Worm (Caenorhabditis elegans) whole organism, late embryonic: Measurements from ENCODE around the gene fbxa-138.

Experiments used
- K09A11.1 ChIP-seq: sonication (generic microtip); optimal IDR thresholded peaks from 2 replicates; lab custom pipeline; 2017; ENCODE audit warnings: antibody characterized with exemption, mild to moderate bottlenecking, missing genetic modification characterization, missing compliant biosample characterization; ENCODE audit not compliant: insufficient read depth
- Y22D7AL.16 ChIP-seq: sonication (generic microtip); optimal IDR thresholded peaks from 2 replicates; lab custom pipeline; 2016; ENCODE audit warnings: missing genetic modification characterization, missing compliant biosample characterization
- ahr-1 ChIP-seq: sonication (generic microtip); optimal IDR thresholded peaks from 2 replicates; lab custom pipeline; 2016; ENCODE audit warnings: missing genetic modification characterization, missing compliant biosample characterization
- ceh-14 ChIP-seq: sonication (generic microtip); optimal IDR thresholded peaks from 2 replicates; lab custom pipeline; 2016; ENCODE audit warnings: missing genotype, missing genetic modification characterization, missing compliant biosample characterization
- ceh-18 ChIP-seq: sonication (generic microtip); optimal IDR thresholded peaks from 2 replicates; lab custom pipeline; 2016; ENCODE audit warnings: missing genetic modification characterization, missing compliant biosample characterization
- ceh-19 ChIP-seq: fragments of 200-800 bp; sonication (Bioruptor generic); optimal IDR thresholded peaks from 2 replicates; lab custom pipeline; 2018; ENCODE audit warnings: mild to moderate bottlenecking, missing genetic modification characterization, missing compliant biosample characterization
- ceh-24 ChIP-seq: sonication (generic microtip); optimal IDR thresholded peaks from 2 replicates; lab custom pipeline; 2016; ENCODE audit warnings: mild to moderate bottlenecking, missing genetic modification characterization, missing compliant biosample characterization
- ceh-31 ChIP-seq: sonication (generic microtip); optimal IDR thresholded peaks from 2 replicates; lab custom pipeline; 2016; ENCODE audit warnings: missing genetic modification characterization, missing compliant biosample characterization
- ceh-34 ChIP-seq: sonication (generic microtip); optimal IDR thresholded peaks from 2 replicates; lab custom pipeline; 2016; ENCODE audit warnings: mild to moderate bottlenecking, missing genetic modification characterization, missing compliant biosample characterization
- ceh-48 ChIP-seq: sonication (generic microtip); optimal IDR thresholded peaks from 2 replicates; lab custom pipeline; 2016; ENCODE audit warnings: missing genetic modification characterization, inconsistent platforms, missing compliant biosample characterization
- ceh-6 ChIP-seq: fragments of 200-800 bp; sonication (Bioruptor generic); optimal IDR thresholded peaks from 2 replicates; lab custom pipeline; 2018; ENCODE audit warnings: mild to moderate bottlenecking, missing genetic modification characterization, missing compliant biosample characterization
- ceh-9 ChIP-seq: sonication (generic microtip); optimal IDR thresholded peaks from 2 replicates; lab custom pipeline; 2016; ENCODE audit warnings: mild to moderate bottlenecking, missing genetic modification characterization, inconsistent platforms, missing compliant biosample characterization
- che-1 ChIP-seq: sonication (generic microtip); optimal IDR thresholded peaks from 2 replicates; lab custom pipeline; 2016; ENCODE audit warnings: mild to moderate bottlenecking, missing genetic modification characterization, missing compliant biosample characterization
- dve-1 ChIP-seq: sonication (generic microtip); optimal IDR thresholded peaks from 2 replicates; lab custom pipeline; 2017; ENCODE audit warnings: antibody characterized with exemption, mild to moderate bottlenecking, missing genetic modification characterization, missing compliant biosample characterization
- elt-2 ChIP-seq: sonication (generic microtip); optimal IDR thresholded peaks from 2 replicates; lab custom pipeline; 2016; ENCODE audit warnings: missing genetic modification reagents, missing genetic modification characterization, missing compliant biosample characterization
- eyg-1 ChIP-seq: sonication (generic microtip); optimal IDR thresholded peaks from 2 replicates; lab custom pipeline; 2016; ENCODE audit warnings: missing genotype, missing genetic modification characterization, missing compliant biosample characterization
- fax-1 ChIP-seq: sonication (generic microtip); optimal IDR thresholded peaks from 2 replicates; lab custom pipeline; 2016; ENCODE audit warnings: missing genotype, missing genetic modification characterization, missing compliant biosample characterization
- fkh-10 ChIP-seq: fragments of 150-350 bp; optimal IDR thresholded peaks from 2 replicates; lab custom pipeline; 2014; ENCODE audit warnings: missing biosample characterization, missing genetic modification reagents, missing genetic modification characterization
- fkh-6 ChIP-seq: sonication (generic microtip); optimal IDR thresholded peaks from 2 replicates; lab custom pipeline; 2016; ENCODE audit warnings: missing genetic modification characterization, missing compliant biosample characterization
- hlh-13 ChIP-seq: fragments of 200-800 bp; sonication (Bioruptor generic); optimal IDR thresholded peaks from 2 replicates; lab custom pipeline; 2018; ENCODE audit warnings: mild to moderate bottlenecking, missing genetic modification characterization, missing compliant biosample characterization
- hlh-30 ChIP-seq: sonication (generic microtip); optimal IDR thresholded peaks from 2 replicates; lab custom pipeline; 2017; ENCODE audit warnings: antibody characterized with exemption, missing genetic modification characterization, missing compliant biosample characterization; ENCODE audit not compliant: insufficient read depth
- hlh-6 ChIP-seq: sonication (generic microtip); optimal IDR thresholded peaks from 2 replicates; lab custom pipeline; 2016; ENCODE audit warnings: missing genotype, missing genetic modification characterization, missing compliant biosample characterization
- hlh-8 ChIP-seq: sonication (generic microtip); optimal IDR thresholded peaks from 2 replicates; lab custom pipeline; 2016; ENCODE audit warnings: missing genotype, missing genetic modification characterization, missing compliant biosample characterization
- lim-6 ChIP-seq: sonication (generic microtip); optimal IDR thresholded peaks from 2 replicates; lab custom pipeline; 2016; ENCODE audit warnings: missing genetic modification characterization, missing compliant biosample characterization
- lin-11 ChIP-seq: fragments of 200-800 bp; sonication (Bioruptor generic); optimal IDR thresholded peaks from 2 replicates; lab custom pipeline; 2018; ENCODE audit warnings: mild to moderate bottlenecking, missing genetic modification characterization, missing compliant biosample characterization
- mec-3 ChIP-seq: sonication (generic microtip); optimal IDR thresholded peaks from 2 replicates; lab custom pipeline; 2016; ENCODE audit warnings: borderline replicate concordance, missing genetic modification characterization, missing compliant biosample characterization
- nfya-1 ChIP-seq: sonication (generic microtip); optimal IDR thresholded peaks from 2 replicates; lab custom pipeline; 2017; ENCODE audit warnings: missing genetic modification characterization, mild to moderate bottlenecking, missing compliant biosample characterization, antibody characterized with exemption, moderate library complexity
- nhr-11 ChIP-seq: fragments of 150-350 bp; optimal IDR thresholded peaks from 2 replicates; lab custom pipeline; 2014; ENCODE audit warnings: missing biosample characterization, missing genetic modification characterization
- nhr-232 ChIP-seq: sonication (generic microtip); optimal IDR thresholded peaks from 2 replicates; lab custom pipeline; 2016; ENCODE audit warnings: missing genetic modification characterization, missing compliant biosample characterization
- odd-2 ChIP-seq: sonication (generic microtip); optimal IDR thresholded peaks from 2 replicates; lab custom pipeline; 2017; ENCODE audit warnings: antibody characterized with exemption, mild to moderate bottlenecking, missing genetic modification characterization, missing compliant biosample characterization
- pat-9 ChIP-seq: fragments of 200-800 bp; sonication (Bioruptor generic); optimal IDR thresholded peaks from 2 replicates; lab custom pipeline; 2018; ENCODE audit warnings: mild to moderate bottlenecking, missing genetic modification characterization, moderate library complexity, missing compliant biosample characterization
- pqm-1 ChIP-seq: sonication (generic microtip); optimal IDR thresholded peaks from 2 replicates; lab custom pipeline; 2016; ENCODE audit warnings: missing genetic modification characterization, missing compliant biosample characterization
- pros-1 ChIP-seq: fragments of 150-350 bp; optimal IDR thresholded peaks from 2 replicates; lab custom pipeline; 2014; ENCODE audit warnings: missing biosample characterization, missing genetic modification reagents, missing genetic modification characterization
- ref-2 ChIP-seq: sonication (generic microtip); optimal IDR thresholded peaks from 2 replicates; lab custom pipeline; 2016; ENCODE audit warnings: missing genetic modification characterization, missing compliant biosample characterization
- rnt-1 ChIP-seq: sonication (generic microtip); optimal IDR thresholded peaks from 2 replicates; lab custom pipeline; 2016; ENCODE audit warnings: missing genetic modification characterization, missing compliant biosample characterization
- sdc-2 ChIP-seq: sonication (generic microtip); optimal IDR thresholded peaks from 2 replicates; lab custom pipeline; 2016; ENCODE audit warnings: missing genotype, missing genetic modification characterization, missing compliant biosample characterization
- sox-4 ChIP-seq: sonication (generic microtip); optimal IDR thresholded peaks from 2 replicates; lab custom pipeline; 2017; ENCODE audit warnings: mild to moderate bottlenecking, missing genetic modification characterization, inconsistent platforms, missing compliant biosample characterization
- tbx-2 ChIP-seq: sonication (generic microtip); optimal IDR thresholded peaks from 2 replicates; lab custom pipeline; 2016; ENCODE audit warnings: missing genetic modification characterization, missing compliant biosample characterization
- tbx-7 ChIP-seq: sonication (generic microtip); optimal IDR thresholded peaks from 2 replicates; lab custom pipeline; 2016; ENCODE audit warnings: missing genotype, missing genetic modification characterization, missing compliant biosample characterization
- unc-3 ChIP-seq, 2 experiments: fragments of 200-800 bp in 1 of 2; sonication (Bioruptor generic) in 1 of 2; sonication (generic microtip) in 1 of 2; conservative IDR thresholded peaks in 1 of 2; optimal IDR thresholded peaks in 1 of 2; 2 replicates each; pipeline versions ENCODE4 v1.3.6 to Lab custom; 2016 to 2022; ENCODE audit warnings: missing compliant biosample characterization in 2 of 2, missing genetic modification characterization in 2 of 2, missing genetic modification reagents in 1 of 2
- unc-42 ChIP-seq: sonication (generic microtip); optimal IDR thresholded peaks from 2 replicates; lab custom pipeline; 2016; ENCODE audit warnings: missing genotype, missing genetic modification characterization, missing compliant biosample characterization
- unc-55 ChIP-seq: sonication (generic microtip); optimal IDR thresholded peaks from 2 replicates; lab custom pipeline; 2017; ENCODE audit warnings: missing biosample characterization, missing genetic modification reagents, missing genetic modification characterization
- ztf-16 ChIP-seq: sonication (generic microtip); optimal IDR thresholded peaks from 2 replicates; lab custom pipeline; 2017; ENCODE audit warnings: missing genetic modification characterization, missing compliant biosample characterization

The fbxa-138 gene

ce11 chrIII:1409139-1409538 lies 25.1 kb upstream of the fbxa-138 start, which contains the start of gene Y82E9BR.22:
Y82E9BR.22 (minus strand) TSS chrIII:1409239.
- TF ChIP-seq ceh-48 (tag; lab: Kevin White, UChicago) (no peak), ztf-16 (tag; lab: Kevin White, UChicago) (no peak), odd-2 (tag; lab: Kevin White, UChicago) (no peak), ceh-18 (tag; lab: Kevin White, UChicago) (no peak), K09A11.1 (tag; lab: Kevin White, UChicago) (no peak), mec-3 (tag; lab: Kevin White, UChicago) (no peak), hlh-8 (tag; lab: Kevin White, UChicago) (no peak), hlh-30 (tag; lab: Kevin White, UChicago) (no peak), ceh-24 (tag; lab: Kevin White, UChicago) (no peak), nfya-1 (tag; lab: Kevin White, UChicago) (no peak), nhr-232 (tag; lab: Kevin White, UChicago) (no peak), elt-2 (tag; lab: Kevin White, UChicago) (no peak), fax-1 (tag; lab: Kevin White, UChicago) (no peak), Y22D7AL.16 (tag; lab: Kevin White, UChicago) (no peak), unc-55 (GFP tag; lab: Kevin White, UChicago) (no peak), tbx-2 (tag; lab: Kevin White, UChicago) (no peak), ceh-34 (tag; lab: Kevin White, UChicago) (no peak), rnt-1 (tag; lab: Kevin White, UChicago) (no peak), ceh-9 (tag; lab: Kevin White, UChicago) (no peak), pat-9 (tag; lab: Kevin White, UChicago) (no peak)

ce11 chrIII:1403108-1403507 lies 19.1 kb upstream of the fbxa-138 start, which contains the start of gene pals-18:
pals-18 (plus strand) TSS chrIII:1403408.
- TF ChIP-seq sdc-2 (tag; lab: Kevin White, UChicago) = no peak

ce11 chrIII:1401497-1401990 lies 17.5 kb upstream of the fbxa-138 start, which contains the start of gene pals-19:
pals-19 (plus strand) TSS chrIII:1401940.
- no peak for TF ChIP-seq ceh-24 (tag; lab: Kevin White, UChicago)
- no peak for TF ChIP-seq tbx-7 (tag; lab: Kevin White, UChicago)
- no peak for TF ChIP-seq unc-42 (tag; lab: Kevin White, UChicago)
- no peak for TF ChIP-seq ceh-14 (tag; lab: Kevin White, UChicago)
- no peak for TF ChIP-seq fkh-6 (tag; lab: Kevin White, UChicago)
- no peak for TF ChIP-seq nhr-11 (tag; lab: Kevin White, UChicago)
- TF ChIP-seq ceh-31 = no peak
- TF ChIP-seq pros-1 (tag; lab: Kevin White, UChicago) = no peak
- TF ChIP-seq hlh-8 (tag; lab: Kevin White, UChicago) = no peak
- TF ChIP-seq ceh-9 (tag; lab: Kevin White, UChicago) = no peak
- no peak for TF ChIP-seq che-1 (tag; lab: Kevin White, UChicago)
- no peak for TF ChIP-seq rnt-1 (tag; lab: Kevin White, UChicago)
- no peak for TF ChIP-seq unc-3 (GFP tag; conservative IDR thresholded peaks at IDR 0.05; lab: Robert Waterston, UW)
- TF ChIP-seq unc-3 (tag; optimal IDR thresholded peaks at IDR 0.05; lab: Kevin White, UChicago) = no peak
- no peak for TF ChIP-seq ref-2
- no peak for TF ChIP-seq hlh-30 (tag; lab: Kevin White, UChicago)
- no peak for TF ChIP-seq pat-9 (tag; lab: Kevin White, UChicago)
- TF ChIP-seq fkh-10 = no peak
- no peak for TF ChIP-seq ahr-1 (tag; lab: Kevin White, UChicago)
- TF ChIP-seq sdc-2 (tag; lab: Kevin White, UChicago) = no peak

- TF ChIP-seq fkh-10 (no peak), unc-55 (GFP tag; lab: Kevin White, UChicago) (no peak), lin-11 (tag; lab: Kevin White, UChicago) (no peak), ceh-14 (tag; lab: Kevin White, UChicago) (no peak), hlh-6 (no peak), hlh-13 (GFP tag; lab: Kevin White, UChicago) (no peak), eyg-1 (tag; lab: Kevin White, UChicago) (no peak), dve-1 (tag; lab: Kevin White, UChicago) (no peak), lim-6 (no peak), ceh-48 (tag; lab: Kevin White, UChicago) (no peak), ceh-18 (tag; lab: Kevin White, UChicago) (no peak), nhr-11 (tag; lab: Kevin White, UChicago) (no peak), ceh-19 (GFP tag; lab: Kevin White, UChicago) (no peak), sox-4 (tag; lab: Kevin White, UChicago) (no peak), ceh-6 (GFP tag; lab: Kevin White, UChicago) (no peak), pqm-1 (tag; lab: Kevin White, UChicago) (no peak), hlh-30 (tag; lab: Kevin White, UChicago) (no peak)
Measured at ce11 chrIII:1399670-1400069, 15.6 kb upstream of the fbxa-138 start, which contains the start of gene pals-16. pals-16 (plus strand) TSS chrIII:1399970.
